Fruit fly (Drosophila melanogaster) whole organism, embryonic: ENCODE measurements around the gene boil.
A peak's percentile ranks its signal among the peaks of the same experiment; 100 is the strongest.

Experiments used
- Abd-B ChIP-seq: fragments of 200-800 bp; sonication (Bioruptor generic); optimal IDR thresholded peaks from 2 replicates; lab custom pipeline; 2018; ENCODE audit warnings: missing biosample characterization, mild to moderate bottlenecking, missing genetic modification characterization, moderate library complexity
- Adf1 ChIP-seq: fragments of 200-800 bp; sonication (Bioruptor generic); IDR thresholded peaks from 2 replicates; pipeline ENCODE4 v1.3.6; 2022; ENCODE audit warnings: missing biosample characterization, missing genetic modification characterization
- Antp ChIP-seq: fragments of 200-800 bp; sonication (Bioruptor generic); optimal IDR thresholded peaks from 3 replicates; lab custom pipeline; 2016; ENCODE audit warnings: missing biosample characterization, missing genetic modification characterization
- Asciz ChIP-seq: fragments of 200-800 bp; sonication (Bioruptor generic); optimal IDR thresholded peaks from 2 replicates; lab custom pipeline; 2017; ENCODE audit warnings: missing biosample characterization, mild to moderate bottlenecking, missing genetic modification characterization, missing genetic modification reagents
- Awh ChIP-seq: fragments of 200-800 bp; sonication (Bioruptor generic); IDR thresholded peaks from 2 replicates; pipeline ENCODE4, ENCODE4 v1.3.6; 2022; ENCODE audit warnings: missing biosample characterization, missing genetic modification characterization
- C15 ChIP-seq: fragments of 200-800 bp; sonication (Bioruptor generic); IDR thresholded peaks from 3 replicates; pipeline ENCODE4 v1.3.6; 2022; ENCODE audit warnings: missing biosample characterization, missing genetic modification characterization
- CG10366 ChIP-seq: fragments of 200-800 bp; sonication (Bioruptor generic); IDR thresholded peaks from 2 replicates; pipeline ENCODE4 v1.3.6; 2022; ENCODE audit warnings: missing biosample characterization, missing genetic modification characterization
- CG11247 ChIP-seq: fragments of 200-800 bp; sonication (Bioruptor generic); IDR thresholded peaks from 2 replicates; pipeline ENCODE4 v1.3.6; 2022; ENCODE audit warnings: missing biosample characterization, missing genetic modification characterization
- CG12219 ChIP-seq: fragments of 200-800 bp; sonication (Bioruptor generic); optimal IDR thresholded peaks from 3 replicates; lab custom pipeline; 2018; ENCODE audit warnings: missing biosample characterization, mild to moderate bottlenecking, missing genetic modification characterization
- CG14050 ChIP-seq: fragments of 200-800 bp; sonication (Bioruptor generic); IDR thresholded peaks from 3 replicates; pipeline ENCODE4 v1.3.6; 2022; ENCODE audit warnings: missing biosample characterization, missing genetic modification characterization
- CG2129 ChIP-seq: fragments of 200-800 bp; sonication (Bioruptor generic); IDR thresholded peaks from 2 replicates; pipeline ENCODE4 v1.3.6; 2022; ENCODE audit warnings: missing biosample characterization, missing genetic modification characterization; ENCODE audit not compliant: partially characterized antibody
- CG31365 ChIP-seq: fragments of 200-800 bp; sonication (Bioruptor generic); optimal IDR thresholded peaks from 2 replicates; lab custom pipeline; 2018; ENCODE audit warnings: missing biosample characterization, mild to moderate bottlenecking, missing genetic modification characterization
- CG32767 ChIP-seq: fragments of 200-800 bp; sonication (Bioruptor generic); IDR thresholded peaks from 2 replicates; pipeline ENCODE4 v1.3.6; 2022; ENCODE audit warnings: missing biosample characterization, missing genetic modification characterization
- CG4854 ChIP-seq: fragments of 200-800 bp; sonication (Bioruptor generic); optimal IDR thresholded peaks from 2 replicates; lab custom pipeline; 2016; ENCODE audit warnings: missing biosample characterization, missing genetic modification characterization, inconsistent platforms
- CG7271 ChIP-seq: fragments of 200-800 bp; sonication (Bioruptor generic); optimal IDR thresholded peaks from 2 replicates; lab custom pipeline; 2018; ENCODE audit warnings: missing biosample characterization, mild to moderate bottlenecking, missing genetic modification characterization, moderate library complexity
- CG7372 ChIP-seq: fragments of 200-800 bp; sonication (Bioruptor generic); IDR thresholded peaks from 2 replicates; pipeline ENCODE4 v1.3.6; 2022; ENCODE audit warnings: missing biosample characterization, missing genetic modification characterization
- CG8089 ChIP-seq: fragments of 200-800 bp; sonication (Bioruptor generic); optimal IDR thresholded peaks from 3 replicates; lab custom pipeline; 2016; ENCODE audit warnings: missing biosample characterization, missing genetic modification characterization
- CG9932 ChIP-seq: fragments of 200-800 bp; sonication (Bioruptor generic); IDR thresholded peaks from 2 replicates; pipeline ENCODE4 v1.3.6; 2022; ENCODE audit warnings: missing biosample characterization, missing genetic modification characterization
- Drgx ChIP-seq: fragments of 200-800 bp; sonication (Bioruptor generic); IDR thresholded peaks from 2 replicates; pipeline ENCODE4 v1.3.6; 2022; ENCODE audit warnings: missing biosample characterization, missing genetic modification characterization
- Gsc ChIP-seq: fragments of 200-800 bp; sonication (Bioruptor generic); IDR thresholded peaks from 2 replicates; pipeline ENCODE4 v1.3.6; 2022; ENCODE audit warnings: missing biosample characterization, missing genetic modification characterization
- HLH3B ChIP-seq: fragments of 200-800 bp; sonication (Bioruptor generic); IDR thresholded peaks from 2 replicates; pipeline ENCODE4 v1.3.6; 2022; ENCODE audit warnings: missing biosample characterization, missing genetic modification characterization
- HLH4C ChIP-seq: fragments of 200-800 bp; sonication (Bioruptor generic); IDR thresholded peaks from 3 replicates; pipeline ENCODE4 v1.3.6; 2022; ENCODE audit warnings: missing biosample characterization, missing genetic modification characterization; ENCODE audit not compliant: partially characterized antibody
- Kr ChIP-seq: fragments of 200-800 bp; sonication (Bioruptor generic); optimal IDR thresholded peaks from 2 replicates; lab custom pipeline; 2017; ENCODE audit warnings: missing biosample characterization, mild to moderate bottlenecking, missing genetic modification characterization
- MESR4 ChIP-seq: fragments of 200-800 bp; sonication (Bioruptor generic); optimal IDR thresholded peaks from 2 replicates; lab custom pipeline; 2018; ENCODE audit warnings: missing biosample characterization, mild to moderate bottlenecking, missing genetic modification characterization, moderate library complexity
- Meics ChIP-seq: fragments of 200-800 bp; sonication (Bioruptor generic); optimal IDR thresholded peaks from 2 replicates; lab custom pipeline; 2017; ENCODE audit warnings: missing biosample characterization, mild to moderate bottlenecking, missing genetic modification characterization
- NFAT ChIP-seq: fragments of 200-800 bp; sonication (Bioruptor generic); IDR thresholded peaks from 2 replicates; pipeline ENCODE4 v1.3.6; 2022; ENCODE audit warnings: missing biosample characterization, missing genetic modification characterization
- Side ChIP-seq: fragments of 200-800 bp; sonication (Bioruptor generic); optimal IDR thresholded peaks from 2 replicates; lab custom pipeline; 2016; ENCODE audit warnings: missing biosample characterization, missing genetic modification characterization
- Sox100B ChIP-seq: fragments of 200-800 bp; sonication (Bioruptor generic); optimal IDR thresholded peaks from 3 replicates; lab custom pipeline; 2018; ENCODE audit warnings: missing biosample characterization, mild to moderate bottlenecking, missing genetic modification characterization
- Sry-β ChIP-seq: fragments of 200-800 bp; sonication (Bioruptor generic); optimal IDR thresholded peaks from 2 replicates; lab custom pipeline; 2018; ENCODE audit warnings: missing biosample characterization, mild to moderate bottlenecking, missing genetic modification characterization, moderate library complexity
- Ssrp ChIP-seq: fragments of 200-800 bp; sonication (Bioruptor generic); optimal IDR thresholded peaks from 2 replicates; lab custom pipeline; 2018; ENCODE audit warnings: missing biosample characterization, mild to moderate bottlenecking, missing genetic modification characterization, moderate library complexity
- Usf ChIP-seq: fragments of 200-800 bp; sonication (Bioruptor generic); optimal IDR thresholded peaks from 2 replicates; lab custom pipeline; 2017; ENCODE audit warnings: missing genotype, missing biosample characterization, missing genetic modification characterization
- al ChIP-seq: fragments of 200-800 bp; sonication (Bioruptor generic); IDR thresholded peaks from 2 replicates; pipeline ENCODE4 v1.3.6; 2022; ENCODE audit warnings: missing biosample characterization, missing genetic modification characterization
- bab2 ChIP-seq: fragments of 200-800 bp; sonication (Bioruptor generic); optimal IDR thresholded peaks from 2 replicates; lab custom pipeline; 2016; ENCODE audit warnings: missing biosample characterization, missing genetic modification characterization
- bbx ChIP-seq: fragments of 200-800 bp; sonication (Bioruptor generic); IDR thresholded peaks from 2 replicates; pipeline ENCODE4 v1.3.6; 2022; ENCODE audit warnings: missing biosample characterization, missing genetic modification characterization; ENCODE audit not compliant: partially characterized antibody
- bcd ChIP-seq: fragments of 200-800 bp; sonication (Bioruptor generic); optimal IDR thresholded peaks from 2 replicates; lab custom pipeline; 2017; ENCODE audit warnings: missing biosample characterization, mild to moderate bottlenecking, missing genetic modification characterization
- crol ChIP-seq: fragments of 200-800 bp; sonication (Bioruptor generic); IDR thresholded peaks from 2 replicates; pipeline ENCODE4 v1.3.6; 2022; ENCODE audit warnings: missing biosample characterization, missing genetic modification characterization
- dimm ChIP-seq: fragments of 200-800 bp; sonication (Bioruptor generic); IDR thresholded peaks from 2 replicates; pipeline ENCODE4 v1.3.6; 2022; ENCODE audit warnings: missing biosample characterization, missing genetic modification characterization
- dpn ChIP-seq, 2 experiments: fragments of 200-800 bp; sonication (Bioruptor generic); optimal IDR thresholded peaks; 3 replicates each; lab custom pipeline; 2016; ENCODE audit warnings: missing biosample characterization in 2 of 2, missing genetic modification characterization in 2 of 2
- ems ChIP-seq: fragments of 200-800 bp; sonication (Bioruptor generic); optimal IDR thresholded peaks from 3 replicates; lab custom pipeline; 2016; ENCODE audit warnings: missing biosample characterization, missing genetic modification characterization
- ewg ChIP-seq: fragments of 200-800 bp; sonication (Bioruptor generic); optimal IDR thresholded peaks from 3 replicates; lab custom pipeline; 2017; ENCODE audit warnings: mild to moderate bottlenecking, missing biosample characterization, missing genetic modification reagents, missing genetic modification characterization
- fd64A ChIP-seq: fragments of 200-800 bp; sonication (Bioruptor generic); optimal IDR thresholded peaks from 3 replicates; lab custom pipeline; 2018; ENCODE audit warnings: missing biosample characterization, mild to moderate bottlenecking, missing genetic modification characterization
- kni ChIP-seq: fragments of 200-800 bp; sonication (Bioruptor generic); optimal IDR thresholded peaks from 3 replicates; lab custom pipeline; 2017; ENCODE audit warnings: mild to moderate bottlenecking, missing biosample characterization, missing genetic modification reagents, missing genetic modification characterization
- knrl ChIP-seq: fragments of 200-800 bp; sonication (Bioruptor generic); IDR thresholded peaks from 3 replicates; pipeline ENCODE4 v1.3.6; 2022; ENCODE audit warnings: missing biosample characterization, missing genetic modification characterization; ENCODE audit not compliant: partially characterized antibody
- p53 ChIP-seq: fragments of 200-800 bp; sonication (Bioruptor generic); optimal IDR thresholded peaks from 2 replicates; lab custom pipeline; 2016; ENCODE audit warnings: missing biosample characterization, missing genetic modification characterization
- ro ChIP-seq: fragments of 200-800 bp; sonication (Bioruptor generic); IDR thresholded peaks from 2 replicates; pipeline ENCODE4 v1.3.6; 2022; ENCODE audit warnings: missing biosample characterization, missing genetic modification characterization
- sisA ChIP-seq: fragments of 200-800 bp; sonication (Bioruptor generic); IDR thresholded peaks from 2 replicates; pipeline ENCODE4 v1.3.6; 2022; ENCODE audit warnings: missing biosample characterization, missing genetic modification characterization
- stc ChIP-seq: fragments of 200-800 bp; sonication (Bioruptor generic); IDR thresholded peaks from 2 replicates; pipeline ENCODE4 v1.3.6; 2022; ENCODE audit warnings: missing biosample characterization, missing genetic modification characterization
- tin ChIP-seq: fragments of 200-800 bp; sonication (Bioruptor generic); optimal IDR thresholded peaks from 3 replicates; lab custom pipeline; 2016; ENCODE audit warnings: missing biosample characterization, missing genetic modification characterization
- wor ChIP-seq: fragments of 200-800 bp; sonication (Bioruptor generic); IDR thresholded peaks from 2 replicates; pipeline ENCODE4 v1.3.6; 2022; ENCODE audit warnings: missing biosample characterization, missing genetic modification characterization
- zf30C ChIP-seq: fragments of 200-800 bp; sonication (Bioruptor generic); optimal IDR thresholded peaks from 3 replicates; lab custom pipeline; 2018; ENCODE audit warnings: missing biosample characterization, mild to moderate bottlenecking, missing genetic modification characterization

The boil gene

dm6 chrX:4919040-4919881 lies 43.8 kb downstream of the boil start (continued):
- TF ChIP-seq Sry-β (GFP tag; lab: Kevin White, UChicago) (no peak), tin (GFP tag; lab: Kevin White, UChicago) (peak; percentile 77), fd64A (peak; percentile 38), al (GFP tag; lab: Robert Waterston, UW) (peak; percentile 87), CG32767 (GFP tag; lab: Robert Waterston, UW) (peak; percentile 82), Adf1 (GFP tag; lab: Robert Waterston, UW) (peak; percentile 71), NFAT (GFP tag; lab: Robert Waterston, UW) (peak; percentile 86), kni (no peak), C15 (peak; percentile 80; the same call in 1 of the 3 replicates), sisA (peak; percentile 91), Sox100B (no peak), Antp (GFP tag; lab: Kevin White, UChicago) (peak; percentile 93), ems (peak; percentile 67), CG7372 (GFP tag; lab: Robert Waterston, UW) (peak; percentile 82), CG9932 (GFP tag; lab: Robert Waterston, UW) (peak; percentile 66), CG8089 (peak; percentile 64), ro (GFP tag; lab: Robert Waterston, UW) (peak; percentile 71), Ssrp (tag; lab: Kevin White, UChicago) (peak; percentile 72), Meics (GFP tag; lab: Kevin White, UChicago) (peak; percentile 86), crol (GFP tag; lab: Robert Waterston, UW) (no peak), p53 (GFP tag; lab: Kevin White, UChicago) (peak; percentile 49), Drgx (GFP tag; lab: Robert Waterston, UW) (peak; percentile 96), CG11247 (GFP tag; lab: Robert Waterston, UW) (peak; percentile 88), Kr (GFP tag; lab: Kevin White, UChicago) (no peak), CG7271 (tag; lab: Kevin White, UChicago) (no peak), bab2 (GFP tag; lab: Kevin White, UChicago) (peak; percentile 84), MESR4 (GFP tag; lab: Kevin White, UChicago) (no peak), knrl (no peak), Gsc (GFP tag; lab: Robert Waterston, UW) (peak; percentile 74), CG12219 (GFP tag; lab: Kevin White, UChicago) (peak; percentile 84), dimm (GFP tag; lab: Robert Waterston, UW) (peak; percentile 65), HLH3B (peak; percentile 87), Awh (GFP tag; lab: Robert Waterston, UW) (peak; percentile 63), Side (peak; percentile 75), Abd-B (peak; percentile 80), Usf (GFP tag; lab: Kevin White, UChicago) (peak; percentile 46), CG14050 (GFP tag; lab: Robert Waterston, UW) (peak; percentile 74), stc (GFP tag; lab: Robert Waterston, UW) (peak; percentile 79), CG10366 (GFP tag; lab: Robert Waterston, UW) (peak; percentile 88), HLH4C (GFP tag; lab: Robert Waterston, UW) (no peak), CG2129 (no peak), Asciz (no peak), wor (GFP tag; lab: Robert Waterston, UW) (peak; percentile 73), bcd (GFP tag; lab: Kevin White, UChicago) (peak; percentile 83), ewg (peak; percentile 17), dpn (GFP tag; optimal IDR thresholded peaks at IDR 0.05; lab: Kevin White, UChicago) (peak; percentile 87 to 90), CG31365 (tag; lab: Kevin White, UChicago) (peak; percentile 56), CG4854 (GFP tag; lab: Kevin White, UChicago) (peak; percentile 66), bbx (GFP tag; lab: Robert Waterston, UW) (no peak), zf30C (GFP tag; lab: Kevin White, UChicago) (no peak)
